Fruit fly (Drosophila melanogaster) whole organism, prepupa: ENCODE results near the gene CG32266.

Experiments
- CG11294 ChIP-seq: fragments of 200-800 bp; sonication (Bioruptor generic); IDR thresholded peaks from 2 replicates; pipeline ENCODE4 v1.3.6; 2022; ENCODE audit warnings: missing biosample characterization, missing genetic modification characterization
- CG11762 ChIP-seq: fragments of 200-800 bp; sonication (Bioruptor generic); optimal IDR thresholded peaks from 3 replicates; lab custom pipeline; 2016; ENCODE audit warnings: missing biosample characterization, missing genetic modification characterization; ENCODE audit not compliant: insufficient read depth
- CG11902 ChIP-seq: fragments of 200-800 bp; sonication (Bioruptor generic); optimal IDR thresholded peaks from 3 replicates; lab custom pipeline; 2016; ENCODE audit warnings: missing biosample characterization, missing genetic modification characterization
- CG15336 ChIP-seq: fragments of 200-800 bp; sonication (Bioruptor generic); IDR thresholded peaks from 2 replicates; pipeline ENCODE4 v1.3.6; 2022; ENCODE audit warnings: missing biosample characterization, missing genetic modification characterization
- CG16779 ChIP-seq: fragments of 200-800 bp; sonication (Bioruptor generic); optimal IDR thresholded peaks from 3 replicates; lab custom pipeline; 2017; ENCODE audit warnings: missing biosample characterization, mild to moderate bottlenecking, missing genetic modification characterization
- CG3032 ChIP-seq: fragments of 200-800 bp; optimal IDR thresholded peaks from 2 replicates; lab custom pipeline; 2019; ENCODE audit warnings: missing biosample characterization, mild to moderate bottlenecking, missing genetic modification characterization, moderate library complexity
- CG32006 ChIP-seq: fragments of 200-800 bp; sonication (Bioruptor generic); optimal IDR thresholded peaks from 3 replicates; lab custom pipeline; 2017; ENCODE audit warnings: missing biosample characterization, mild to moderate bottlenecking, missing genetic modification characterization
- CG3919 ChIP-seq: fragments of 200-800 bp; sonication (Bioruptor generic); optimal IDR thresholded peaks from 3 replicates; lab custom pipeline; 2016; ENCODE audit warnings: missing biosample characterization, missing genetic modification characterization
- CG6276 ChIP-seq: fragments of 200-800 bp; sonication (Bioruptor generic); optimal IDR thresholded peaks from 2 replicates; lab custom pipeline; 2017; ENCODE audit warnings: missing biosample characterization, mild to moderate bottlenecking, missing genetic modification characterization
- CG6792 ChIP-seq: fragments of 200-800 bp; sonication (Bioruptor generic); optimal IDR thresholded peaks from 3 replicates; lab custom pipeline; 2016; ENCODE audit warnings: missing biosample characterization, missing genetic modification characterization
- CG6808 ChIP-seq: fragments of 200-800 bp; sonication (Bioruptor generic); optimal IDR thresholded peaks from 3 replicates; lab custom pipeline; 2017; ENCODE audit warnings: missing biosample characterization, missing genetic modification characterization, mild to moderate bottlenecking, moderate library complexity, missing genetic modification reagents
- CG6854 ChIP-seq: fragments of 200-800 bp; sonication (Bioruptor generic); optimal IDR thresholded peaks from 2 replicates; lab custom pipeline; 2017; ENCODE audit warnings: missing biosample characterization, mild to moderate bottlenecking, missing genetic modification characterization
- CG7368 ChIP-seq: fragments of 200-800 bp; sonication (Bioruptor generic); optimal IDR thresholded peaks from 3 replicates; lab custom pipeline; 2016; ENCODE audit warnings: missing biosample characterization, missing genetic modification characterization
- CG8319 ChIP-seq: fragments of 200-800 bp; sonication (Bioruptor generic); optimal IDR thresholded peaks from 3 replicates; lab custom pipeline; 2016; ENCODE audit warnings: missing biosample characterization, missing genetic modification characterization
- Eip75B ChIP-seq: fragments of 200-800 bp; sonication (Bioruptor generic); optimal IDR thresholded peaks from 3 replicates; lab custom pipeline; 2016; ENCODE audit warnings: missing biosample characterization, missing genetic modification characterization
- Eip78C ChIP-seq: fragments of 200-800 bp; sonication (Bioruptor generic); peaks from one replicate; lab custom pipeline; 2016; ENCODE audit warnings: missing biosample characterization, missing genetic modification characterization
- Gug ChIP-seq: fragments of 200-800 bp; sonication (Bioruptor generic); IDR thresholded peaks from 2 replicates; pipeline ENCODE4 v1.3.6; 2022; ENCODE audit warnings: missing biosample characterization, missing genetic modification characterization
- Hr39 ChIP-seq: fragments of 200-800 bp; sonication (Bioruptor generic); optimal IDR thresholded peaks from 2 replicates; lab custom pipeline; 2016; ENCODE audit warnings: missing biosample characterization, missing genetic modification characterization
- Hr4 ChIP-seq: fragments of 200-800 bp; sonication (Bioruptor generic); optimal IDR thresholded peaks from 3 replicates; lab custom pipeline; 2016; ENCODE audit warnings: missing biosample characterization, missing genetic modification characterization
- Met ChIP-seq: fragments of 200-800 bp; sonication (Bioruptor generic); optimal IDR thresholded peaks from 3 replicates; lab custom pipeline; 2016; ENCODE audit warnings: missing biosample characterization, missing genetic modification characterization
- Smox ChIP-seq: fragments of 200-800 bp; sonication (Bioruptor generic); optimal IDR thresholded peaks from 3 replicates; lab custom pipeline; 2016; ENCODE audit warnings: missing biosample characterization, missing genetic modification characterization
- Sox14 ChIP-seq: fragments of 200-800 bp; sonication (Bioruptor generic); optimal IDR thresholded peaks from 3 replicates; lab custom pipeline; 2016; ENCODE audit warnings: missing biosample characterization, missing genetic modification characterization
- acj6 ChIP-seq: fragments of 200-800 bp; sonication (Bioruptor generic); optimal IDR thresholded peaks from 3 replicates; lab custom pipeline; 2016; ENCODE audit warnings: missing biosample characterization, missing genetic modification characterization
- cyc ChIP-seq: fragments of 200-800 bp; sonication (Bioruptor generic); optimal IDR thresholded peaks from 3 replicates; lab custom pipeline; 2016; ENCODE audit warnings: missing biosample characterization, missing genetic modification characterization
- dac ChIP-seq: fragments of 200-800 bp; sonication (Bioruptor generic); optimal IDR thresholded peaks from 2 replicates; lab custom pipeline; 2017; ENCODE audit warnings: missing biosample characterization, mild to moderate bottlenecking, missing genetic modification characterization
- dsx ChIP-seq: fragments of 200-800 bp; optimal IDR thresholded peaks from 3 replicates; lab custom pipeline; 2019; ENCODE audit warnings: missing biosample characterization, mild to moderate bottlenecking, missing genetic modification characterization, moderate library complexity; ENCODE audit not compliant: poor library complexity, severe bottlenecking
- esn ChIP-seq: fragments of 200-800 bp; sonication (Bioruptor generic); optimal IDR thresholded peaks from 2 replicates; lab custom pipeline; 2016; ENCODE audit warnings: missing biosample characterization, mild to moderate bottlenecking, missing genetic modification characterization, moderate library complexity
- fd59A ChIP-seq: fragments of 200-800 bp; sonication (Bioruptor generic); optimal IDR thresholded peaks from 2 replicates; lab custom pipeline; 2017; ENCODE audit warnings: missing biosample characterization, mild to moderate bottlenecking, missing genetic modification characterization, missing genetic modification reagents
- fd85E ChIP-seq: fragments of 200-800 bp; sonication (Bioruptor generic); optimal IDR thresholded peaks from 3 replicates; lab custom pipeline; 2016; ENCODE audit warnings: missing biosample characterization, missing genetic modification characterization
- fkh ChIP-seq: fragments of 200-800 bp; sonication (Bioruptor generic); optimal IDR thresholded peaks from 3 replicates; lab custom pipeline; 2017; ENCODE audit warnings: missing biosample characterization, mild to moderate bottlenecking, missing genetic modification characterization, moderate library complexity
- lz ChIP-seq: fragments of 200-800 bp; sonication (Bioruptor generic); optimal IDR thresholded peaks from 3 replicates; lab custom pipeline; 2016; ENCODE audit warnings: missing biosample characterization, missing genetic modification characterization
- net ChIP-seq: fragments of 200-800 bp; sonication (Bioruptor generic); optimal IDR thresholded peaks from 3 replicates; lab custom pipeline; 2016; ENCODE audit warnings: missing biosample characterization, missing genetic modification characterization
- pdm3 ChIP-seq: fragments of 200-800 bp; sonication (Bioruptor generic); optimal IDR thresholded peaks from 3 replicates; lab custom pipeline; 2016; ENCODE audit warnings: missing biosample characterization, missing genetic modification characterization
- salr ChIP-seq, 2 experiments: fragments of 200-800 bp; sonication (Bioruptor generic); optimal IDR thresholded peaks; 3 replicates each; lab custom pipeline; 2016 to 2018; ENCODE audit warnings: missing biosample characterization in 2 of 2, missing genetic modification characterization in 2 of 2, mild to moderate bottlenecking in 1 of 2
- ss ChIP-seq, 2 experiments: fragments of 200-800 bp; sonication (Bioruptor generic); optimal IDR thresholded peaks; 2 replicates in 1 of 2; 3 replicates in 1 of 2; lab custom pipeline; 2017 to 2018; ENCODE audit warnings: mild to moderate bottlenecking in 2 of 2, missing biosample characterization in 2 of 2, missing genetic modification characterization in 2 of 2, moderate library complexity in 1 of 2
- svp ChIP-seq: fragments of 200-800 bp; sonication (Bioruptor generic); peaks from one replicate; lab custom pipeline; 2016; ENCODE audit warnings: missing biosample characterization, missing genetic modification characterization
- vri ChIP-seq: fragments of 200-800 bp; sonication (Bioruptor generic); optimal IDR thresholded peaks from 3 replicates; lab custom pipeline; 2016; ENCODE audit warnings: missing biosample characterization, mild to moderate bottlenecking, missing genetic modification characterization

CG32266 gene

dm6 chr3L:3790504-3790903 lies at the start of gene CG32266:
Gene CG32266, plus strand, starts transcription at chr3L:3790804.
- no peak for TF ChIP-seq Sox14 (GFP tag; lab: Kevin White, UChicago)
- TF ChIP-seq Eip78C (GFP tag; lab: Kevin White, UChicago) = no peak
- TF ChIP-seq Met (GFP tag; lab: Kevin White, UChicago) = no peak
- TF ChIP-seq Smox = no peak
- no peak for TF ChIP-seq CG11294 (GFP tag; lab: Robert Waterston, UW)

- TF ChIP-seq CG6808 (no peak), dac (GFP tag; lab: Kevin White, UChicago) (no peak), net (no peak), acj6 (no peak), Eip75B (GFP tag; lab: Kevin White, UChicago) (no peak), ss (GFP tag; optimal IDR thresholded peaks at IDR 0.05; lab: Kevin White, UChicago) (no peak), CG8319 (GFP tag; lab: Kevin White, UChicago) (no peak), CG32006 (GFP tag; lab: Kevin White, UChicago) (no peak), Sox14 (GFP tag; lab: Kevin White, UChicago) (no peak), CG6792 (GFP tag; lab: Kevin White, UChicago) (no peak)
Observed at dm6 chr3L:3747276-3747675, 43.3 kb upstream of the CG32266 start.

dm6 chr3L:3752739-3753138 lies 37.9 kb upstream of the CG32266 start:
- no peak for TF ChIP-seq CG6854
- TF ChIP-seq CG3032 (tag; lab: Kevin White, UChicago) = no peak
- TF ChIP-seq pdm3 (GFP tag; lab: Kevin White, UChicago) = no peak
- TF ChIP-seq net = no peak
- TF ChIP-seq, all 60 proteins: peak for 0

- no peak for TF ChIP-seq fd59A
- TF ChIP-seq CG11294 (GFP tag; lab: Robert Waterston, UW) = no peak
- TF ChIP-seq fkh = peak; percentile 55
- no peak for TF ChIP-seq Eip78C (GFP tag; lab: Kevin White, UChicago)
- TF ChIP-seq pdm3 (GFP tag; lab: Kevin White, UChicago) = no peak
Observed at dm6 chr3L:3753636-3754035, 37.0 kb upstream of the CG32266 start.

dm6 chr3L:3755101-3755500 lies 35.5 kb upstream of the CG32266 start, which contains the start of gene ppk27:
Gene ppk27, minus strand, starts transcription at chr3L:3755201.
- no peak for TF ChIP-seq fd85E (GFP tag; lab: Kevin White, UChicago)
- TF ChIP-seq CG11902 = no peak
- no peak for TF ChIP-seq esn
- TF ChIP-seq CG7368 (GFP tag; lab: Kevin White, UChicago) = no peak
- no peak for TF ChIP-seq CG3919 (GFP tag; lab: Kevin White, UChicago)
- no peak for TF ChIP-seq CG8319 (GFP tag; lab: Kevin White, UChicago)
- no peak for TF ChIP-seq CG16779
- TF ChIP-seq, all 60 proteins: peak for 0

dm6 chr3L:3755713-3756112 lies 34.9 kb upstream of the CG32266 start:
- TF ChIP-seq vri = no peak
- TF ChIP-seq Smox = no peak
- TF ChIP-seq fkh = peak; percentile 77

- no peak for TF ChIP-seq Eip78C (GFP tag; lab: Kevin White, UChicago)
- TF ChIP-seq CG15336 = no peak
- TF ChIP-seq fd59A = no peak
- no peak for TF ChIP-seq CG6808
Observed at dm6 chr3L:3758603-3759002, 32.0 kb upstream of the CG32266 start.

dm6 chr3L:3760395-3760997 lies 30.1 kb upstream of the CG32266 start:
- TF ChIP-seq Hr39 (GFP tag; lab: Kevin White, UChicago) (peak; percentile 4), Gug (GFP tag; lab: Robert Waterston, UW) (no peak), cyc (peak; percentile 28), CG6276 (GFP tag; lab: Kevin White, UChicago) (no peak), CG11762 (GFP tag; lab: Kevin White, UChicago) (no peak), CG11294 (GFP tag; lab: Robert Waterston, UW) (no peak), CG8319 (GFP tag; lab: Kevin White, UChicago) (no peak), Hr4 (GFP tag; lab: Kevin White, UChicago) (peak; percentile 5), CG15336 (0 out of 2 replicates have a peak, but pooled peaks have one; percentile 15), CG11902 (no peak), svp (GFP tag; lab: Kevin White, UChicago) (peak; percentile 62), Sox14 (GFP tag; lab: Kevin White, UChicago) (peak; percentile 12), acj6 (no peak), lz (GFP tag; lab: Kevin White, UChicago) (no peak), CG3032 (tag; lab: Kevin White, UChicago) (no peak), Met (GFP tag; lab: Kevin White, UChicago) (peak; percentile 31), salr (GFP tag; optimal IDR thresholded peaks at IDR 0.05; lab: Kevin White, UChicago) (no peak), dsx (GFP tag; lab: Kevin White, UChicago) (peak; percentile 21)
